Worm (Caenorhabditis elegans) whole organism, midembryonic: ENCODE data around the gene dhcr-24.

Experiments
- T22C8.4 ChIP-seq: fragments of 200-800 bp; sonication (Bioruptor generic); IDR thresholded peaks from 2 replicates; pipeline ENCODE4 v1.3.6; 2022; ENCODE audit warnings: missing genetic modification characterization, missing compliant biosample characterization
- cog-1 ChIP-seq: sonication (generic microtip); optimal IDR thresholded peaks from 2 replicates; lab custom pipeline; 2016; ENCODE audit warnings: missing genetic modification characterization, missing compliant biosample characterization
- flt-1 ChIP-seq: fragments of 200-800 bp; sonication (Bioruptor generic); IDR thresholded peaks from 2 replicates; pipeline ENCODE4 v1.3.6; 2022; ENCODE audit warnings: missing genetic modification characterization, missing compliant biosample characterization
- klf-2 ChIP-seq: fragments of 200-800 bp; sonication (Bioruptor generic); conservative IDR thresholded peaks from 2 replicates; pipeline ENCODE4 v1.3.6; 2022; ENCODE audit warnings: missing genetic modification reagents, missing genetic modification characterization, missing compliant biosample characterization
- med-1 ChIP-seq: sonication (generic microtip); optimal IDR thresholded peaks from 2 replicates; lab custom pipeline; 2017; ENCODE audit warnings: missing genetic modification characterization, mild to moderate bottlenecking, missing compliant biosample characterization, antibody characterized with exemption, missing genetic modification reagents; ENCODE audit not compliant: insufficient read depth
- ref-1 ChIP-seq: fragments of 200-800 bp; sonication (Bioruptor generic); conservative IDR thresholded peaks from 2 replicates; pipeline ENCODE4 v1.3.6; 2022; ENCODE audit warnings: missing genetic modification reagents, missing genetic modification characterization, missing compliant biosample characterization
- tab-1 ChIP-seq: fragments of 200-800 bp; sonication (Bioruptor generic); IDR thresholded peaks from 2 replicates; pipeline ENCODE4 v1.3.6; 2022; ENCODE audit warnings: missing genetic modification characterization, missing compliant biosample characterization
- ztf-23 ChIP-seq: fragments of 200-800 bp; sonication (Bioruptor generic); IDR thresholded peaks from 2 replicates; pipeline ENCODE4 v1.3.6; 2022; ENCODE audit warnings: missing genetic modification reagents, missing genetic modification characterization, missing compliant biosample characterization
- ztf-29 ChIP-seq: fragments of 200-800 bp; sonication (Bioruptor generic); IDR thresholded peaks from 2 replicates; pipeline ENCODE4 v1.3.6; 2022; ENCODE audit warnings: missing genetic modification reagents, missing genetic modification characterization, missing compliant biosample characterization

Gene dhcr-24

ce11 chrX:2520461-2520860 lies 43.5 kb downstream of the dhcr-24 start:
- TF ChIP-seq ref-1 (GFP tag; lab: Robert Waterston, UW) (no peak), ztf-29 (GFP tag; lab: Robert Waterston, UW) (no peak), flt-1 (GFP tag; lab: Robert Waterston, UW) (no peak), klf-2 (GFP tag; lab: Robert Waterston, UW) (no peak), T22C8.4 (no peak), cog-1 (tag; lab: Kevin White, UChicago) (no peak), tab-1 (no peak), ztf-23 (GFP tag; lab: Robert Waterston, UW) (no peak), med-1 (GFP tag; lab: Kevin White, UChicago) (no peak)

- TF ChIP-seq ref-1 (GFP tag; lab: Robert Waterston, UW) (no peak), ztf-29 (GFP tag; lab: Robert Waterston, UW) (no peak), klf-2 (GFP tag; lab: Robert Waterston, UW) (no peak), ztf-23 (GFP tag; lab: Robert Waterston, UW) (no peak), tab-1 (no peak), med-1 (GFP tag; lab: Kevin White, UChicago) (no peak), cog-1 (tag; lab: Kevin White, UChicago) (no peak), T22C8.4 (no peak), flt-1 (GFP tag; lab: Robert Waterston, UW) (no peak)
These were observed 46.8 kb downstream of the dhcr-24 start for ce11 chrX:2516949-2517696.

ce11 chrX:2515224-2515623 lies 48.7 kb downstream of the dhcr-24 start, which contains the start of gene syg-1:
Gene syg-1, minus strand, starts transcription at chrX:2515324.
- TF ChIP-seq cog-1 (tag; lab: Kevin White, UChicago) (no peak), ref-1 (GFP tag; lab: Robert Waterston, UW) (no peak), ztf-23 (GFP tag; lab: Robert Waterston, UW) (no peak), T22C8.4 (no peak), ztf-29 (GFP tag; lab: Robert Waterston, UW) (no peak), tab-1 (no peak), med-1 (GFP tag; lab: Kevin White, UChicago) (no peak)

ce11 chrX:2513667-2514198 lies 50.2 kb downstream of the dhcr-24 start:
- TF ChIP-seq cog-1 (tag; lab: Kevin White, UChicago) (peak; percentile 22), ztf-23 (GFP tag; lab: Robert Waterston, UW) (no peak)
